Worm (Caenorhabditis elegans) whole organism, early embryonic: ENCODE measurements around the gene srh-178.

Experiments used
- aly-1 ChIP-seq: sonication (generic microtip); optimal IDR thresholded peaks from 2 replicates; lab custom pipeline; 2016; ENCODE audit warnings: missing genetic modification characterization, missing compliant biosample characterization
- ama-1 ChIP-seq: fragments of 150-350 bp; optimal IDR thresholded peaks from 2 replicates; lab custom pipeline; 2014
- ceh-36 ChIP-seq: sonication (generic microtip); optimal IDR thresholded peaks from 2 replicates; lab custom pipeline; 2016; ENCODE audit warnings: missing genetic modification characterization, inconsistent platforms, missing compliant biosample characterization
- hmbx-1 ChIP-seq: sonication (generic microtip); optimal IDR thresholded peaks from 2 replicates; lab custom pipeline; 2016; ENCODE audit warnings: mild to moderate bottlenecking, missing genetic modification characterization, missing compliant biosample characterization
- hnd-1 ChIP-seq: sonication (generic microtip); optimal IDR thresholded peaks from 2 replicates; lab custom pipeline; 2016; ENCODE audit warnings: missing genetic modification characterization, missing compliant biosample characterization
- tbx-37 ChIP-seq: fragments of 200-800 bp; sonication (Bioruptor generic); conservative IDR thresholded peaks from 2 replicates; pipeline ENCODE4 v1.3.6; 2022; ENCODE audit warnings: missing genetic modification reagents, missing genetic modification characterization, missing compliant biosample characterization
- tra-4 ChIP-seq: sonication (generic microtip); optimal IDR thresholded peaks from 2 replicates; lab custom pipeline; 2017; ENCODE audit warnings: missing genetic modification characterization, missing compliant biosample characterization

DNA sequence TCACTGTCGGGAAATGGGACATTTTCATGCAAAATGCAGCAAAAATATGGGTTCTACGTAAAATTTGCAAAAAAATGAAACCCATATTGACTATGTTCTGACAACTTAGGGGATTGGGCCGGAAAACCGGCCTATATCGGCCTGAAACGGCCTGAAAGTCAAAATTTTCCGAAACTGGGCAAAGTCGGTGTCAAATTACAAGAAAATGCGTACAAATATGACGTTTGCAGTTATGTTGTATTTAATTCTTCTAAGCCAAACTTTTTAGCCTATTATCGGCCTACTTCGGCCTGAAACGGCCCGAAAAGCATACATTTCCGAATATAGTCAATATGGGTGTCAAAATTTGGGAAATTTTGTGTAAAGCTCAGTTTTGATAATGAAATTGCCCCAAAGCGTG, 31.7 kb upstream of the srh-178 start:
- no peak for TF ChIP-seq ama-1
- TF ChIP-seq ceh-36 (tag; lab: Kevin White, UChicago): no peak
- no peak for TF ChIP-seq hmbx-1 (tag; lab: Kevin White, UChicago)
- TF ChIP-seq tra-4: no peak
- no peak for TF ChIP-seq aly-1
- TF ChIP-seq tbx-37 (GFP tag; lab: Robert Waterston, UW): no peak
- TF ChIP-seq hnd-1: no peak
